Fruit fly (Drosophila melanogaster) whole organism, prepupa: ENCODE results near the gene CG17329.
A peak's percentile ranks its signal among the peaks of the same experiment; 100 is the strongest.

ENCODE experiments used
- CG10631 ChIP-seq: fragments of 200-800 bp; sonication (Bioruptor generic); optimal IDR thresholded peaks from 2 replicates; lab custom pipeline; 2016; ENCODE audit warnings: missing biosample characterization, missing genetic modification characterization
- CG11762 ChIP-seq: fragments of 200-800 bp; sonication (Bioruptor generic); optimal IDR thresholded peaks from 3 replicates; lab custom pipeline; 2016; ENCODE audit warnings: missing biosample characterization, missing genetic modification characterization; ENCODE audit not compliant: insufficient read depth
- CG15336 ChIP-seq: fragments of 200-800 bp; sonication (Bioruptor generic); IDR thresholded peaks from 2 replicates; pipeline ENCODE4 v1.3.6; 2022; ENCODE audit warnings: missing biosample characterization, missing genetic modification characterization
- Hr38 ChIP-seq: sonication (Bioruptor generic); optimal IDR thresholded peaks from 2 replicates; lab custom pipeline; 2016; ENCODE audit warnings: missing biosample characterization, missing genetic modification characterization
- Hr39 ChIP-seq: fragments of 200-800 bp; sonication (Bioruptor generic); optimal IDR thresholded peaks from 2 replicates; lab custom pipeline; 2016; ENCODE audit warnings: missing biosample characterization, missing genetic modification characterization

DNA sequence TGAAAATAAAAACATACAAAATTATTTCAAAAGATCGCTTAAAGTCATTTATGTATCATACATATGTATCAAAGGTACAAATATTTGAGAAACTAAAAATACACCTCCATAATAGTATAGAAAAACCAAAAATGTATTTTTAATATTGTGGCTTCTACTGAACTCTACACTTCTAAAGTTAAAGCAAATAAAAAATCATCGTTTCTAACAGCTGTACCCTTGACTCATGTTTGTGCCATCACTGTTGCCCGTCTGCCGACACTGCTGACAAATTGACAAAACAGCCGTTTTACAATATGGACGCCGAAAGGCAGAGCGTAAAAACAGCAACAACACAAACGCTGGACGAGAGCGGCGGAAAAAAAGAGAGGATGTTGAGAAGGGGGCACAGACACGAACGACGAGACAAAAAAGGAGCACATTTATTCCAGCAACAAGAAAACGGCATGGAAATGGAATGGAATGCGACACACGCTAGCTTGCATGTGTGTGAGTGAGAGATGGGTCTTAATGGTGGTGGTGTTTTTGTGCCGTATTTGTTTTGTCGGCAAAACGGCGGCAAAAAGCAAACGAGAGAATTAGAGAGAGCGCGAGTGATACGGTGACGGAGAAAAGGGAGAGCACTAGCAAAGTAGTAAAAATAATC lies 4.6 kb upstream of the CG17329 start:
- TF ChIP-seq Hr39, result peak; percentile 68
- peak; percentile 81 for TF ChIP-seq CG10631 (GFP tag; lab: Kevin White, UChicago)
- peak; percentile 14 for TF ChIP-seq Hr38 (GFP tag; lab: Kevin White, UChicago)
- TF ChIP-seq CG11762 (GFP tag; lab: Kevin White, UChicago), result peak; percentile 67
- no peak for TF ChIP-seq CG15336
